Worm (Caenorhabditis elegans): ENCODE results near the gene F46B3.15.

F46B3.15 gene

ce11 chrV:20666905-20667304, 33.4 kb upstream of the F46B3.15 start, which contains the start of gene mlt-11:
mlt-11 (plus strand) TSS chrV:20667205.
- peak; percentile 33 for TF ChIP-seq aha-1 (tag)
- TF ChIP-seq snpc-1.2 (GFP tag; IDR thresholded peaks at IDR 0.05): no peak

- peak; percentile 5 for TF ChIP-seq hlh-11 (tag; optimal IDR thresholded peaks at IDR 0.05)
- TF ChIP-seq mep-1 (tag; optimal IDR thresholded peaks at IDR 0.05): no peak
- peak; percentile 40 for TF ChIP-seq aha-1 (tag)
Observed at ce11 chrV:20664930-20665329, 31.4 kb upstream of the F46B3.15 start.

- TF ChIP-seq F26F4.8 (GFP tag; conservative IDR thresholded peaks at IDR 0.05) (no peak), F10B5.3 (tag; optimal IDR thresholded peaks at IDR 0.05) (no peak), aha-1 (tag) (peak; percentile 55), dpl-1 (GFP tag; optimal IDR thresholded peaks at IDR 0.05) (no peak)
Observed at ce11 chrV:20663736-20664135, 30.2 kb upstream of the F46B3.15 start.

ce11 chrV:20662474-20662873, 29.0 kb upstream of the F46B3.15 start:
- TF ChIP-seq nhr-25 (tag; optimal IDR thresholded peaks at IDR 0.05; ENCODE audit: borderline replicate concordance, insufficient read depth) (no peak), unc-62 (GFP tag; optimal IDR thresholded peaks at IDR 0.05 in 1 of 2) (peak in 1 of 2 experiments; percentile 15), unc-62 (tag; optimal IDR thresholded peaks at IDR 0.05) (no peak)

ce11 chrV:20660025-20660424, 26.5 kb upstream of the F46B3.15 start, which contains the start of gene W01F3.2:
W01F3.2 (plus strand) TSS chrV:20660325.
- peak; percentile 14; the same call in 1 of the 2 replicates for TF ChIP-seq dmd-6 (GFP tag; IDR thresholded peaks at IDR 0.05)
- no peak for TF ChIP-seq D1046.2 (GFP tag; IDR thresholded peaks at IDR 0.05)
- TF ChIP-seq hlh-11 (tag; optimal IDR thresholded peaks at IDR 0.05): peak; percentile 21
- peak; percentile 29 for TF ChIP-seq hlh-30 (tag; optimal IDR thresholded peaks at IDR 0.05; ENCODE audit: insufficient read depth)
- peak; percentile 36 for TF ChIP-seq nhr-28 (tag; optimal IDR thresholded peaks at IDR 0.05)

ce11 chrV:20656626-20657025, 23.1 kb upstream of the F46B3.15 start:
- no peak for TF ChIP-seq nhr-28 (tag; optimal IDR thresholded peaks at IDR 0.05)
- TF ChIP-seq unc-62 (GFP tag; optimal IDR thresholded peaks at IDR 0.05 in 1 of 2): peak in 1 of 2 experiments; percentile 35
- no peak for TF ChIP-seq unc-62 (tag; optimal IDR thresholded peaks at IDR 0.05)

- TF ChIP-seq dve-1 (tag; optimal IDR thresholded peaks at IDR 0.05; ENCODE audit: insufficient read depth): no peak
- no peak for TF ChIP-seq unc-130 (GFP tag; optimal IDR thresholded peaks at IDR 0.05)
- TF ChIP-seq zip-11 (GFP tag; IDR thresholded peaks at IDR 0.05): no peak
- no peak for TF ChIP-seq madf-5 (GFP tag; IDR thresholded peaks at IDR 0.05)
- TF ChIP-seq Y75B8A.6 (GFP tag; IDR thresholded peaks at IDR 0.05): no peak
- no peak for TF ChIP-seq hlh-11 (tag; optimal IDR thresholded peaks at IDR 0.05)
- TF ChIP-seq dpl-1 (GFP tag; optimal IDR thresholded peaks at IDR 0.05): no peak
- no peak for TF ChIP-seq daf-12 (tag; optimal IDR thresholded peaks at IDR 0.05)
- no peak for TF ChIP-seq nhr-76 (tag; optimal IDR thresholded peaks at IDR 0.05)
- TF ChIP-seq ZK546.5 (tag; optimal IDR thresholded peaks at IDR 0.05): no peak
- no peak for TF ChIP-seq arid-1 (GFP tag; conservative IDR thresholded peaks at IDR 0.05)
- no peak for TF ChIP-seq lsy-2 (tag; optimal IDR thresholded peaks at IDR 0.05)
- no peak for TF ChIP-seq nhr-102 (tag; optimal IDR thresholded peaks at IDR 0.05)
- no peak for TF ChIP-seq egl-43 (GFP tag; IDR thresholded peaks at IDR 0.05)
- TF ChIP-seq ceh-82 (tag; optimal IDR thresholded peaks at IDR 0.05): no peak
- TF ChIP-seq hlh-30 (tag; optimal IDR thresholded peaks at IDR 0.05; ENCODE audit: insufficient read depth): no peak
- TF ChIP-seq snpc-4 (tag; optimal IDR thresholded peaks at IDR 0.05): no peak
- TF ChIP-seq unc-39 (tag; optimal IDR thresholded peaks at IDR 0.05): no peak
- no peak for TF ChIP-seq nhr-11 (tag; optimal IDR thresholded peaks at IDR 0.05)
- no peak for TF ChIP-seq attf-4 (tag; optimal IDR thresholded peaks at IDR 0.05)
Observed at ce11 chrV:20655174-20655573, 21.7 kb upstream of the F46B3.15 start.
